Fruit fly (Drosophila melanogaster) S2 (cell line): ENCODE results near the gene D2hgdh.

Source experiments
- CG8478 ChIP-seq: fragments of >200 bp; optimal IDR thresholded peaks from 2 replicates; lab custom pipeline; 2018
- CTCF ChIP-seq, 2 experiments: fragments of >200 bp; optimal IDR thresholded peaks; 2 replicates each; lab custom pipeline; 2018

D2hgdh gene

dm6 chrX:2123965-2124688, 17.2 kb upstream of the D2hgdh start:
- TF ChIP-seq CG8478 (lab: Kevin White, UChicago) (no peak), CTCF (optimal IDR thresholded peaks at IDR 0.05; lab: Kevin White, UChicago) (no peak)

- TF ChIP-seq CTCF (optimal IDR thresholded peaks at IDR 0.05; lab: Kevin White, UChicago) (peak in 1 of 2 experiments; percentile 48), CG8478 (lab: Kevin White, UChicago) (no peak)
These were observed 15.7 kb upstream of the D2hgdh start for dm6 chrX:2125527-2126088.

- TF ChIP-seq CTCF (optimal IDR thresholded peaks at IDR 0.05; lab: Kevin White, UChicago) (no peak), CG8478 (lab: Kevin White, UChicago) (no peak)
These were observed 6.9 kb upstream of the D2hgdh start for dm6 chrX:2134226-2134880.

- TF ChIP-seq CG8478 (lab: Kevin White, UChicago) = no peak
- no peak for TF ChIP-seq CTCF (optimal IDR thresholded peaks at IDR 0.05; lab: Kevin White, UChicago)
These were observed 6.1 kb upstream of the D2hgdh start for dm6 chrX:2134965-2135758.

dm6 chrX:2135868-2136787, 5.2 kb upstream of the D2hgdh start:
- TF ChIP-seq CG8478 (lab: Kevin White, UChicago) (no peak), CTCF (optimal IDR thresholded peaks at IDR 0.05; lab: Kevin White, UChicago) (no peak)

dm6 chrX:2136831-2137452, 4.3 kb upstream of the D2hgdh start:
- TF ChIP-seq CG8478 (lab: Kevin White, UChicago) (peak; percentile 30), CTCF (optimal IDR thresholded peaks at IDR 0.05; lab: Kevin White, UChicago) (peak in 1 of 2 experiments; percentile 23)

dm6 chrX:2137587-2138341, 3.5 kb upstream of the D2hgdh start:
- TF ChIP-seq CG8478 (lab: Kevin White, UChicago) (no peak), CTCF (optimal IDR thresholded peaks at IDR 0.05; lab: Kevin White, UChicago) (no peak)

- TF ChIP-seq CG8478 (lab: Kevin White, UChicago) = no peak
- no peak for TF ChIP-seq CTCF (optimal IDR thresholded peaks at IDR 0.05; lab: Kevin White, UChicago)
These were observed 3.1 kb upstream of the D2hgdh start, which contains the start of gene ph-p for dm6 chrX:2138342-2138416. TSS of gene ph-p (minus strand) at chrX:2138371.

dm6 chrX:2138417-2138816, 2.9 kb upstream of the D2hgdh start:
- TF ChIP-seq CTCF (optimal IDR thresholded peaks at IDR 0.05; lab: Kevin White, UChicago) (no peak), CG8478 (lab: Kevin White, UChicago) (no peak)

dm6 chrX:2139610-2140009, 1.7 kb upstream of the D2hgdh start:
- TF ChIP-seq CTCF (optimal IDR thresholded peaks at IDR 0.05; lab: Kevin White, UChicago) = no peak
- TF ChIP-seq CG8478 (lab: Kevin White, UChicago) = no peak

- TF ChIP-seq CG8478 (lab: Kevin White, UChicago) (no peak), CTCF (optimal IDR thresholded peaks at IDR 0.05; lab: Kevin White, UChicago) (no peak)
These were observed 802 bp upstream of the D2hgdh start for dm6 chrX:2140487-2140886.

- TF ChIP-seq CG8478 (lab: Kevin White, UChicago) = no peak
- no peak for TF ChIP-seq CTCF (optimal IDR thresholded peaks at IDR 0.05; lab: Kevin White, UChicago)
These were observed 546 bp downstream of the D2hgdh start for dm6 chrX:2141854-2142216.

dm6 chrX:2142275-2142934, 1.1 kb downstream of the D2hgdh start:
- TF ChIP-seq CG8478 (lab: Kevin White, UChicago) (no peak), CTCF (optimal IDR thresholded peaks at IDR 0.05; lab: Kevin White, UChicago) (no peak)
